Worm (Caenorhabditis elegans) whole organism, young adult: Measurements from ENCODE around the gene srd-17.

Experiments used
- B0019.2 ChIP-seq: fragments of 200-800 bp; sonication (Bioruptor generic); conservative IDR thresholded peaks from 2 replicates; pipeline ENCODE4 v1.3.6; 2022; ENCODE audit warnings: missing genetic modification reagents, missing genetic modification characterization, missing compliant biosample characterization
- B0035.1 ChIP-seq: sonication (generic microtip); optimal IDR thresholded peaks from 2 replicates; lab custom pipeline; 2016; ENCODE audit warnings: missing genetic modification characterization, mild to moderate bottlenecking, missing compliant biosample characterization, missing genotype, missing genetic modification reagents
- B0261.1 ChIP-seq: sonication (generic microtip); optimal IDR thresholded peaks from 2 replicates; lab custom pipeline; 2016; ENCODE audit warnings: mild to moderate bottlenecking, missing genetic modification characterization, moderate library complexity, missing compliant biosample characterization
- C17E4.6 ChIP-seq: fragments of 200-800 bp; sonication (Bioruptor generic); IDR thresholded peaks from 2 replicates; pipeline ENCODE4 v1.3.6; 2022; ENCODE audit warnings: missing genetic modification reagents, missing genetic modification characterization, missing compliant biosample characterization
- D2030.7 ChIP-seq: fragments of 200-800 bp; sonication (Bioruptor generic); IDR thresholded peaks from 2 replicates; pipeline ENCODE4 v1.3.6; 2022; ENCODE audit warnings: missing genetic modification reagents, missing genetic modification characterization, missing compliant biosample characterization
- F33H1.4 ChIP-seq: fragments of 200-800 bp; sonication (Bioruptor generic); IDR thresholded peaks from 2 replicates; pipeline ENCODE4 v1.3.6; 2022; ENCODE audit warnings: missing genetic modification reagents, missing genetic modification characterization, missing compliant biosample characterization
- F39B2.1 ChIP-seq: fragments of 200-800 bp; sonication (Bioruptor generic); IDR thresholded peaks from 2 replicates; pipeline ENCODE4 v1.3.6; 2022; ENCODE audit warnings: missing genetic modification reagents, missing genetic modification characterization, missing compliant biosample characterization
- F49E8.2 ChIP-seq: sonication (generic microtip); optimal IDR thresholded peaks from 3 replicates; lab custom pipeline; 2017; ENCODE audit warnings: missing genetic modification characterization, mild to moderate bottlenecking, missing compliant biosample characterization, antibody characterized with exemption, moderate library complexity; ENCODE audit not compliant: insufficient read depth
- F52B5.7 ChIP-seq: sonication (generic microtip); optimal IDR thresholded peaks from 2 replicates; lab custom pipeline; 2016; ENCODE audit warnings: mild to moderate bottlenecking, missing genetic modification characterization, missing compliant biosample characterization
- F55B11.4 ChIP-seq: sonication (generic microtip); optimal IDR thresholded peaks from 2 replicates; lab custom pipeline; 2016; ENCODE audit warnings: missing compliant biosample characterization, missing genetic modification characterization, borderline replicate concordance; ENCODE audit not compliant: insufficient read depth
- Y67H2A.10 ChIP-seq: fragments of 200-800 bp; sonication (Bioruptor generic); conservative IDR thresholded peaks from 2 replicates; pipeline ENCODE4 v1.3.6; 2022; ENCODE audit warnings: missing genetic modification reagents, missing genetic modification characterization, missing compliant biosample characterization
- Y79H2A.3 ChIP-seq: fragments of 200-800 bp; sonication (Bioruptor generic); conservative IDR thresholded peaks from 2 replicates; pipeline ENCODE4 v1.3.6; 2022; ENCODE audit warnings: missing genetic modification reagents, missing genetic modification characterization, missing compliant biosample characterization
- aptf-2 ChIP-seq: fragments of 200-800 bp; sonication (Bioruptor generic); conservative IDR thresholded peaks from 2 replicates; pipeline ENCODE4 v1.3.6; 2022; ENCODE audit warnings: missing genetic modification reagents, missing genetic modification characterization, missing compliant biosample characterization
- attf-3 ChIP-seq: fragments of 200-800 bp; sonication (Bioruptor generic); conservative IDR thresholded peaks from 2 replicates; pipeline ENCODE4 v1.3.6; 2022; ENCODE audit warnings: missing genetic modification reagents, missing genetic modification characterization, missing compliant biosample characterization
- ceh-91 ChIP-seq: fragments of 200-800 bp; sonication (Bioruptor generic); IDR thresholded peaks from 2 replicates; pipeline ENCODE4 v1.3.6; 2022; ENCODE audit warnings: missing genetic modification reagents, missing genetic modification characterization, missing compliant biosample characterization
- die-1 ChIP-seq: sonication (generic microtip); optimal IDR thresholded peaks from 2 replicates; lab custom pipeline; 2016; ENCODE audit warnings: missing genotype, mild to moderate bottlenecking, missing genetic modification characterization, missing compliant biosample characterization
- egl-18 ChIP-seq: fragments of 200-800 bp; sonication (Bioruptor generic); IDR thresholded peaks from 2 replicates; pipeline ENCODE4 v1.3.6; 2022; ENCODE audit warnings: missing genetic modification reagents, missing genetic modification characterization, missing compliant biosample characterization
- hrde-1 ChIP-seq: sonication (generic microtip); optimal IDR thresholded peaks from 2 replicates; lab custom pipeline; 2016; ENCODE audit warnings: missing genetic modification characterization, mild to moderate bottlenecking, missing compliant biosample characterization, moderate library complexity, missing genotype, missing genetic modification reagents, borderline replicate concordance
- hsf-1 ChIP-seq: fragments of 200-800 bp; sonication (Bioruptor generic); IDR thresholded peaks from 2 replicates; pipeline ENCODE4 v1.3.6; 2022; ENCODE audit warnings: missing genetic modification reagents, missing genetic modification characterization, missing compliant biosample characterization
- lag-1 ChIP-seq: fragments of 200-800 bp; sonication (Bioruptor generic); IDR thresholded peaks from 2 replicates; pipeline ENCODE4 v1.3.6; 2022; ENCODE audit warnings: missing genetic modification reagents, missing genetic modification characterization, missing compliant biosample characterization
- let-607 ChIP-seq, 2 experiments: fragments of 200-800 bp in 1 of 2; sonication (Bioruptor generic) in 1 of 2; sonication (generic microtip) in 1 of 2; optimal IDR thresholded peaks; 2 replicates each; lab custom pipeline; 2016 to 2018; ENCODE audit warnings: mild to moderate bottlenecking in 2 of 2, missing compliant biosample characterization in 2 of 2, missing genetic modification characterization in 2 of 2, moderate library complexity in 2 of 2, missing genotype in 1 of 2
- lin-26 ChIP-seq: fragments of 200-800 bp; sonication (Bioruptor generic); IDR thresholded peaks from 2 replicates; pipeline ENCODE4 v1.3.6; 2022; ENCODE audit warnings: missing genetic modification reagents, missing genetic modification characterization, missing compliant biosample characterization
- lin-40 ChIP-seq: sonication (generic microtip); optimal IDR thresholded peaks from 2 replicates; lab custom pipeline; 2016; ENCODE audit warnings: missing genetic modification characterization, mild to moderate bottlenecking, missing compliant biosample characterization, missing genotype, missing genetic modification reagents
- madf-6 ChIP-seq: fragments of 200-800 bp; sonication (Bioruptor generic); IDR thresholded peaks from 2 replicates; pipeline ENCODE4 v1.3.6; 2022; ENCODE audit warnings: missing genetic modification reagents, missing genetic modification characterization, missing compliant biosample characterization
- mcd-1 ChIP-seq: fragments of 200-800 bp; sonication (Bioruptor generic); IDR thresholded peaks from 2 replicates; pipeline ENCODE4 v1.3.6; 2022; ENCODE audit warnings: missing genetic modification reagents, missing genetic modification characterization, missing compliant biosample characterization
- mxl-1 ChIP-seq: sonication (generic microtip); optimal IDR thresholded peaks from 2 replicates; lab custom pipeline; 2016; ENCODE audit warnings: missing genetic modification characterization, missing compliant biosample characterization
- nfya-1 ChIP-seq: sonication (generic microtip); optimal IDR thresholded peaks from 2 replicates; lab custom pipeline; 2017; ENCODE audit warnings: antibody characterized with exemption, missing compliant biosample characterization, missing genetic modification characterization, borderline replicate concordance; ENCODE audit not compliant: insufficient read depth
- nhr-120 ChIP-seq: fragments of 200-800 bp; sonication (Bioruptor generic); IDR thresholded peaks from 2 replicates; pipeline ENCODE4 v1.3.6; 2022; ENCODE audit warnings: missing genetic modification characterization, missing compliant biosample characterization
- nhr-179 ChIP-seq: sonication (generic microtip); optimal IDR thresholded peaks from 2 replicates; lab custom pipeline; 2016; ENCODE audit warnings: mild to moderate bottlenecking, missing genetic modification characterization, missing compliant biosample characterization
- sdz-38 ChIP-seq: sonication (generic microtip); optimal IDR thresholded peaks from 2 replicates; lab custom pipeline; 2016; ENCODE audit warnings: missing genotype, missing genetic modification characterization, missing compliant biosample characterization
- sea-2 ChIP-seq: fragments of 200-800 bp; sonication (Bioruptor generic); IDR thresholded peaks from 2 replicates; pipeline ENCODE4 v1.3.6; 2022; ENCODE audit warnings: missing genetic modification characterization, missing compliant biosample characterization
- snpc-3.4 ChIP-seq: sonication (generic microtip); optimal IDR thresholded peaks from 2 replicates; lab custom pipeline; 2017; ENCODE audit warnings: missing genetic modification characterization, mild to moderate bottlenecking, missing compliant biosample characterization, antibody characterized with exemption, moderate library complexity, missing genotype, missing genetic modification reagents
- somi-1 ChIP-seq: fragments of 200-800 bp; sonication (Bioruptor generic); optimal IDR thresholded peaks from 2 replicates; lab custom pipeline; 2018; ENCODE audit warnings: mild to moderate bottlenecking, missing genetic modification characterization, missing compliant biosample characterization
- tbp1 ChIP-seq: fragments of 200-800 bp; sonication (Bioruptor generic); optimal IDR thresholded peaks from 2 replicates; lab custom pipeline; 2018; ENCODE audit warnings: mild to moderate bottlenecking, missing genetic modification characterization, missing compliant biosample characterization
- unc-130 ChIP-seq: sonication (generic microtip); optimal IDR thresholded peaks from 2 replicates; lab custom pipeline; 2016; ENCODE audit warnings: missing genetic modification reagents, missing genetic modification characterization, missing compliant biosample characterization
- ztf-18 ChIP-seq: sonication (generic microtip); optimal IDR thresholded peaks from 2 replicates; lab custom pipeline; 2016; ENCODE audit warnings: missing genotype, mild to moderate bottlenecking, missing genetic modification characterization, missing compliant biosample characterization
- ztf-22 ChIP-seq: fragments of 200-800 bp; sonication (Bioruptor generic); optimal IDR thresholded peaks from 2 replicates; lab custom pipeline; 2018; ENCODE audit warnings: mild to moderate bottlenecking, missing genetic modification characterization, moderate library complexity, missing compliant biosample characterization
- ztf-25 ChIP-seq: fragments of 200-800 bp; sonication (Bioruptor generic); IDR thresholded peaks from 2 replicates; pipeline ENCODE4 v1.3.6; 2022; ENCODE audit warnings: missing genetic modification reagents, missing genetic modification characterization, missing compliant biosample characterization
- ztf-3 ChIP-seq: fragments of 200-800 bp; sonication (Bioruptor generic); optimal IDR thresholded peaks from 2 replicates; lab custom pipeline; 2018; ENCODE audit warnings: mild to moderate bottlenecking, missing genetic modification characterization, missing compliant biosample characterization

Gene srd-17

DNA sequence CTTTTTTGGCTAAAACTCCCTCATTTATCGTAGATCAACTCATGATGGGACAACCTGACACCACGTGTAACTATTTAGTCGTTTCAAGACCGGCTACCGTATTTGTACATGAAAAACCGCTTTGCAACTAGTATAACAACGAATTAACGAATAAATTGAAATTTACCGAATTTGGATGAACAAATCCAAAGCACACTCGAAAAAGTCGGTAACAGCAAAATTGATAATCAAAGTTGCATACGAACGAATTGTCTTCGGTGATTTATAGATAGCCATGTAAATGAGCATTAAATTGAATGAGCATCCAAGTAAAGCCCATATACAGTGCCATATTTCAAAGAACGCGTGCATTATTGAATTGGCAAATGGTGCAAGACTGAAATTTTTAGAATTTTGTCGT is at the start of gene srd-17:
srd-17 (minus strand) TSS at position 351 of the 400 bp plus-strand sequence.
- no peak for TF ChIP-seq snpc-3.4 (tag; lab: Kevin White, UChicago)
- no peak for TF ChIP-seq F49E8.2
- TF ChIP-seq ztf-18 (tag; lab: Kevin White, UChicago) = no peak
- no peak for TF ChIP-seq Y79H2A.3 (GFP tag; lab: Robert Waterston, UW)
- TF ChIP-seq nhr-179 (tag; lab: Kevin White, UChicago) = no peak
- TF ChIP-seq unc-130 = no peak
- TF ChIP-seq nfya-1 (tag; lab: Kevin White, UChicago) = no peak
- TF ChIP-seq C17E4.6 (GFP tag; lab: Robert Waterston, UW) = no peak
- TF ChIP-seq egl-18 (GFP tag; lab: Robert Waterston, UW) = no peak
- TF ChIP-seq let-607 (tag; optimal IDR thresholded peaks at IDR 0.05; lab: Kevin White, UChicago) = no peak
- no peak for TF ChIP-seq F52B5.7 (tag; lab: Kevin White, UChicago)
- TF ChIP-seq F33H1.4 = no peak
- no peak for TF ChIP-seq aptf-2 (GFP tag; lab: Robert Waterston, UW)
- TF ChIP-seq B0035.1 (tag; lab: Kevin White, UChicago) = no peak
- TF ChIP-seq B0261.1 (tag; lab: Kevin White, UChicago) = no peak
- TF ChIP-seq attf-3 (GFP tag; lab: Robert Waterston, UW) = no peak

DNA sequence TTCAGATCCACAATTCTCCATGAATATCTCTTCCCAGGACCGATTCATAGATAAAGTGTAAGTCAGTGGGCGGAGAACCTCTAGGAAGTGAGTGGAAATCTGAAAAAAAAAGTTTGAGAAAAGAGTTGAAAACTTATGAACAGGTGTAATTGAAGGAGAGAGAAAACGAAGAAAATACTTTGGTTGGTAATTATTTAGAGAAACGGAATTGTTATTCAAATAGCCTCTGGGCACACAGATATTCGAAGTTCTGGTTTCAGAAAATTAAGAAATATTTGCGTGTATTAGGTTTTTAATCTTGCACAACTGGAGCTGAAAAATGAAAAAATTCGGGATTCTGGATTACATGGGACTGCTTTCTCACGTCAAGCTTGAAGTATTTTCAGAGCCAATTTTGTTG is 47.3 kb upstream of the srd-17 start, which contains the start of gene T10G3.2:
T10G3.2 (minus strand) TSS at position 101 of the 400 bp plus-strand sequence.
- TF ChIP-seq madf-6 (GFP tag; lab: Robert Waterston, UW) = no peak
- TF ChIP-seq die-1 (tag; lab: Kevin White, UChicago) = no peak
- TF ChIP-seq sea-2 (GFP tag; lab: Robert Waterston, UW) = no peak
- TF ChIP-seq hrde-1 (tag; lab: Kevin White, UChicago) = no peak
- no peak for TF ChIP-seq somi-1 (GFP tag; lab: Kevin White, UChicago)
- no peak for TF ChIP-seq F39B2.1 (GFP tag; lab: Robert Waterston, UW)
- no peak for TF ChIP-seq D2030.7 (GFP tag; lab: Robert Waterston, UW)
- no peak for TF ChIP-seq B0019.2 (GFP tag; lab: Robert Waterston, UW)
- no peak for TF ChIP-seq ztf-22 (GFP tag; lab: Kevin White, UChicago)

DNA sequence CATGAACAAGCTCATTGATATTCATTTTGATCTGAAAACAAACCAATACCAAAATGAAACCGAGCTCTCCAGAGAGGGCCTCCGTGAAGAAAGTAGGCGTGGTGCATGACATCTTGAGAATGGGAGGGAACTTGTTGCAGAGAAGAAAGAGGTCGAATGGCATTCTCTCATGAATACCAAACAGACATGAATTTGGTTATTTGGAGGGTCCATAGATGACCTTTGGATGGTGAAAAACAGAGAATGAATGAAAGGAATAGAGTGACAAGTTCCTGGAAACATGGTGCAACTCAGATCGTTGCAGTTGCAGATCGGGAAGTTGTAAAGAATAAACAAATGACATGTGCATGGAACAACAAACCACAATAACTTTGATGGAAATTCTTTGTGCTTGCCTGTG is 43.8 kb upstream of the srd-17 start, which contains the start of gene T10G3.8:
T10G3.8 (minus strand) TSS at position 101 of the 400 bp plus-strand sequence.
- TF ChIP-seq F55B11.4 (tag; lab: Kevin White, UChicago) (no peak), ztf-25 (GFP tag; lab: Robert Waterston, UW) (no peak), nhr-179 (tag; lab: Kevin White, UChicago) (no peak), ceh-91 (no peak), sdz-38 (tag; lab: Kevin White, UChicago) (no peak), madf-6 (GFP tag; lab: Robert Waterston, UW) (no peak), ztf-3 (GFP tag; lab: Kevin White, UChicago) (no peak), mcd-1 (GFP tag; lab: Robert Waterston, UW) (no peak), egl-18 (GFP tag; lab: Robert Waterston, UW) (no peak), lin-26 (GFP tag; lab: Robert Waterston, UW) (no peak), nhr-120 (GFP tag; lab: Robert Waterston, UW) (no peak), tbp1 (GFP tag; lab: Kevin White, UChicago) (no peak), D2030.7 (GFP tag; lab: Robert Waterston, UW) (no peak), lin-40 (tag; lab: Kevin White, UChicago) (no peak), hsf-1 (no peak), mxl-1 (tag; lab: Kevin White, UChicago) (no peak), Y67H2A.10 (GFP tag; lab: Robert Waterston, UW) (no peak), ztf-22 (GFP tag; lab: Kevin White, UChicago) (no peak), lag-1 (GFP tag; lab: Robert Waterston, UW) (no peak)
